Worm (Caenorhabditis elegans) whole organism, L2 larva: ENCODE data around the gene ntl-2.

Experiments
- alr-1 ChIP-seq: fragments of 150-350 bp; optimal IDR thresholded peaks from 2 replicates; lab custom pipeline; 2014; ENCODE audit warnings: missing biosample characterization, missing genetic modification characterization
- aly-2 ChIP-seq: fragments of 150-350 bp; optimal IDR thresholded peaks from 2 replicates; lab custom pipeline; 2014; ENCODE audit warnings: missing biosample characterization, missing genetic modification characterization
- egl-27 ChIP-seq: sonication (generic microtip); optimal IDR thresholded peaks from 3 replicates; lab custom pipeline; 2017; ENCODE audit warnings: missing biosample characterization, missing genetic modification reagents, missing genetic modification characterization
- elt-1 ChIP-seq: fragments of 150-350 bp; optimal IDR thresholded peaks from 2 replicates; lab custom pipeline; 2014; ENCODE audit warnings: missing biosample characterization, missing genetic modification characterization
- fos-1 ChIP-seq: fragments of 150-350 bp; optimal IDR thresholded peaks from 2 replicates; lab custom pipeline; 2014; ENCODE audit warnings: missing biosample characterization, missing genetic modification characterization
- lin-11 ChIP-seq: fragments of 150-350 bp; sonication (generic microtip); optimal IDR thresholded peaks from 2 replicates; lab custom pipeline; 2014; ENCODE audit warnings: missing biosample characterization, missing genetic modification characterization, inconsistent platforms, mixed read lengths
- lin-13 ChIP-seq: fragments of 150-350 bp; optimal IDR thresholded peaks from 2 replicates; lab custom pipeline; 2014; ENCODE audit warnings: missing biosample characterization, missing genetic modification reagents, missing genetic modification characterization
- nhr-237 ChIP-seq: fragments of 150-350 bp; optimal IDR thresholded peaks from 2 replicates; lab custom pipeline; 2014; ENCODE audit warnings: missing biosample characterization, missing genetic modification characterization
- unc-62 ChIP-seq: fragments of 150-350 bp; optimal IDR thresholded peaks from 2 replicates; lab custom pipeline; 2014; ENCODE audit warnings: missing biosample characterization, missing genetic modification reagents, missing genetic modification characterization

- TF ChIP-seq lin-13 (GFP tag; lab: Kevin White, UChicago) (no peak), egl-27 (tag; lab: Kevin White, UChicago) (no peak), aly-2 (tag; lab: Kevin White, UChicago) (no peak), lin-11 (tag; lab: Kevin White, UChicago) (no peak), fos-1 (tag; lab: Kevin White, UChicago) (no peak), alr-1 (tag; lab: Kevin White, UChicago) (no peak), elt-1 (tag; lab: Kevin White, UChicago) (no peak), unc-62 (GFP tag; lab: Kevin White, UChicago) (no peak), nhr-237 (tag; lab: Kevin White, UChicago) (no peak)
Measured at ce11 chrII:4405358-4405757, 29.1 kb upstream of the ntl-2 start, which contains the start of gene ZK430.5.
